Fruit fly (Drosophila melanogaster) whole organism, embryonic: ENCODE results near the gene CG13837.
A peak's percentile ranks its signal among the peaks of the same experiment; 100 is the strongest.

ENCODE experiments used
- Atf3 ChIP-seq: fragments of 200-800 bp; sonication (Bioruptor generic); optimal IDR thresholded peaks from 3 replicates; lab custom pipeline; 2016; ENCODE audit warnings: missing biosample characterization, missing genetic modification characterization
- CG10366 ChIP-seq: fragments of 200-800 bp; sonication (Bioruptor generic); IDR thresholded peaks from 2 replicates; pipeline ENCODE4 v1.3.6; 2022; ENCODE audit warnings: missing biosample characterization, missing genetic modification characterization
- CG11247 ChIP-seq: fragments of 200-800 bp; sonication (Bioruptor generic); IDR thresholded peaks from 2 replicates; pipeline ENCODE4 v1.3.6; 2022; ENCODE audit warnings: missing biosample characterization, missing genetic modification characterization
- CG11695 ChIP-seq: fragments of 200-800 bp; sonication (Bioruptor generic); IDR thresholded peaks from 3 replicates; pipeline ENCODE4 v1.3.6; 2022; ENCODE audit warnings: missing biosample characterization, missing genetic modification characterization
- CG12155 ChIP-seq: fragments of 200-800 bp; sonication (Bioruptor generic); optimal IDR thresholded peaks from 3 replicates; lab custom pipeline; 2016; ENCODE audit warnings: missing biosample characterization, missing genetic modification characterization
- CG14667 ChIP-seq: fragments of 200-800 bp; sonication (Bioruptor generic); IDR thresholded peaks from 2 replicates; pipeline ENCODE4 v1.3.6; 2022; ENCODE audit warnings: missing biosample characterization, missing genetic modification characterization
- CG1792 ChIP-seq: fragments of 200-800 bp; sonication (Bioruptor generic); optimal IDR thresholded peaks from 2 replicates; lab custom pipeline; 2016; ENCODE audit warnings: missing biosample characterization, missing genetic modification characterization
- CG2202 ChIP-seq: fragments of 200-800 bp; sonication (Bioruptor generic); optimal IDR thresholded peaks from 2 replicates; lab custom pipeline; 2018; ENCODE audit warnings: missing biosample characterization, mild to moderate bottlenecking, missing genetic modification characterization
- CG2678 ChIP-seq: fragments of 200-800 bp; sonication (Bioruptor generic); optimal IDR thresholded peaks from 3 replicates; lab custom pipeline; 2019; ENCODE audit warnings: missing biosample characterization, mild to moderate bottlenecking, missing genetic modification characterization, moderate library complexity
- CG30403 ChIP-seq: fragments of 200-800 bp; sonication (Bioruptor generic); optimal IDR thresholded peaks from 3 replicates; lab custom pipeline; 2016; ENCODE audit warnings: missing biosample characterization, missing genetic modification characterization
- CG32532 ChIP-seq: fragments of 200-800 bp; sonication (Bioruptor generic); IDR thresholded peaks from 2 replicates; pipeline ENCODE4 v1.3.6; 2022; ENCODE audit warnings: missing biosample characterization, missing genetic modification characterization
- CG34376 ChIP-seq: fragments of 200-800 bp; sonication (Bioruptor generic); optimal IDR thresholded peaks from 2 replicates; lab custom pipeline; 2018; ENCODE audit warnings: missing biosample characterization, mild to moderate bottlenecking, missing genetic modification characterization
- CG4424 ChIP-seq: fragments of 200-800 bp; sonication (Bioruptor generic); optimal IDR thresholded peaks from 3 replicates; lab custom pipeline; 2016; ENCODE audit warnings: missing biosample characterization, missing genetic modification characterization
- CG6272 ChIP-seq: fragments of 200-800 bp; sonication (Bioruptor generic); IDR thresholded peaks from 2 replicates; pipeline ENCODE4 v1.3.6; 2022; ENCODE audit warnings: missing biosample characterization, missing genetic modification characterization
- CG6689 ChIP-seq: fragments of 200-800 bp; sonication (Bioruptor generic); IDR thresholded peaks from 2 replicates; pipeline ENCODE4 v1.3.6; 2022; ENCODE audit warnings: missing biosample characterization, missing genetic modification characterization
- CG7372 ChIP-seq: fragments of 200-800 bp; sonication (Bioruptor generic); IDR thresholded peaks from 2 replicates; pipeline ENCODE4 v1.3.6; 2022; ENCODE audit warnings: missing biosample characterization, missing genetic modification characterization
- CG8290 ChIP-seq, 3 experiments: fragments of 200-800 bp; sonication (Bioruptor generic); optimal IDR thresholded peaks; 2 replicates each; lab custom pipeline; 2016 to 2019; ENCODE audit warnings: missing biosample characterization in 3 of 3, missing genetic modification characterization in 3 of 3, mild to moderate bottlenecking in 2 of 3, moderate library complexity in 1 of 3
- CG9876 ChIP-seq: fragments of 200-800 bp; sonication (Bioruptor generic); optimal IDR thresholded peaks from 2 replicates; lab custom pipeline; 2016; ENCODE audit warnings: missing biosample characterization, missing genetic modification characterization
- Deaf1 ChIP-seq: fragments of 200-800 bp; optimal IDR thresholded peaks from 3 replicates; lab custom pipeline; 2019; ENCODE audit warnings: missing biosample characterization, mild to moderate bottlenecking, missing genetic modification characterization, moderate library complexity
- Dfd ChIP-seq, 2 experiments: fragments of >200 bp; optimal IDR thresholded peaks; 2 replicates each; lab custom pipeline; 2017; ENCODE audit warnings: missing biosample characterization in 2 of 2, missing genetic modification characterization in 2 of 2
- Dip2 ChIP-seq: fragments of 200-800 bp; sonication (Bioruptor generic); IDR thresholded peaks from 2 replicates; pipeline ENCODE4 v1.3.6; 2022; ENCODE audit warnings: missing biosample characterization, missing genetic modification characterization
- E2f2 ChIP-seq: fragments of 200-800 bp; sonication (Bioruptor generic); IDR thresholded peaks from 2 replicates; pipeline ENCODE4 v1.3.6; 2022; ENCODE audit warnings: missing biosample characterization, missing genetic modification characterization
- Ets65A ChIP-seq: fragments of 200-800 bp; sonication (Bioruptor generic); peaks from one replicate; lab custom pipeline; 2016; ENCODE audit warnings: missing biosample characterization, missing genetic modification characterization
- HLH3B ChIP-seq: fragments of 200-800 bp; sonication (Bioruptor generic); IDR thresholded peaks from 2 replicates; pipeline ENCODE4 v1.3.6; 2022; ENCODE audit warnings: missing biosample characterization, missing genetic modification characterization
- HLH54F ChIP-seq: fragments of 200-800 bp; sonication (Bioruptor generic); optimal IDR thresholded peaks from 3 replicates; lab custom pipeline; 2016; ENCODE audit warnings: missing biosample characterization, missing genetic modification characterization
- HmgD ChIP-seq: fragments of 200-800 bp; sonication (Bioruptor generic); optimal IDR thresholded peaks from 3 replicates; lab custom pipeline; 2016; ENCODE audit warnings: missing biosample characterization, missing genetic modification characterization
- Jarid2 ChIP-seq: fragments of 200-800 bp; sonication (Bioruptor generic); optimal IDR thresholded peaks from 3 replicates; lab custom pipeline; 2017; ENCODE audit warnings: mild to moderate bottlenecking, missing biosample characterization, missing genetic modification reagents, missing genetic modification characterization
- Lhr ChIP-seq: fragments of 200-800 bp; sonication (Bioruptor generic); optimal IDR thresholded peaks from 3 replicates; lab custom pipeline; 2017; ENCODE audit warnings: mild to moderate bottlenecking, missing biosample characterization, missing genetic modification reagents, missing genetic modification characterization
- Mes4 ChIP-seq: fragments of 200-800 bp; sonication (Bioruptor generic); optimal IDR thresholded peaks from 2 replicates; lab custom pipeline; 2016; ENCODE audit warnings: missing biosample characterization, missing genetic modification characterization
- Neu2 ChIP-seq: fragments of 200-800 bp; sonication (Bioruptor generic); optimal IDR thresholded peaks from 3 replicates; lab custom pipeline; 2016; ENCODE audit warnings: missing biosample characterization, missing genetic modification characterization, borderline replicate concordance
- PHDP ChIP-seq: fragments of 200-800 bp; sonication (Bioruptor generic); optimal IDR thresholded peaks from 3 replicates; lab custom pipeline; 2018; ENCODE audit warnings: missing biosample characterization, mild to moderate bottlenecking, missing genetic modification characterization, moderate library complexity
- Sox100B ChIP-seq: fragments of 200-800 bp; sonication (Bioruptor generic); optimal IDR thresholded peaks from 3 replicates; lab custom pipeline; 2018; ENCODE audit warnings: missing biosample characterization, mild to moderate bottlenecking, missing genetic modification characterization
- Sry-δ ChIP-seq: fragments of 200-800 bp; sonication (Bioruptor generic); optimal IDR thresholded peaks from 2 replicates; lab custom pipeline; 2016; ENCODE audit warnings: missing biosample characterization, missing genetic modification characterization
- ara ChIP-seq: fragments of 200-800 bp; sonication (Bioruptor generic); IDR thresholded peaks from 2 replicates; pipeline ENCODE4 v1.3.6; 2022; ENCODE audit warnings: missing biosample characterization, missing genetic modification characterization
- cato ChIP-seq: fragments of 200-800 bp; sonication (Bioruptor generic); optimal IDR thresholded peaks from 2 replicates; lab custom pipeline; 2016; ENCODE audit warnings: missing biosample characterization, missing genetic modification characterization, borderline replicate concordance
- chif ChIP-seq, 2 experiments: fragments of 200-800 bp; sonication (Bioruptor generic); optimal IDR thresholded peaks; 3 replicates each; lab custom pipeline; 2016; ENCODE audit warnings: missing biosample characterization in 2 of 2, missing genetic modification characterization in 2 of 2
- ci ChIP-seq: fragments of 200-800 bp; sonication (Bioruptor generic); IDR thresholded peaks from 3 replicates; pipeline ENCODE4 v1.3.6; 2022; ENCODE audit warnings: missing biosample characterization, missing genetic modification characterization
- danr ChIP-seq: fragments of 200-800 bp; sonication (Bioruptor generic); IDR thresholded peaks from 2 replicates; pipeline ENCODE4 v1.3.6; 2022; ENCODE audit warnings: missing biosample characterization, missing genetic modification characterization
- dysf ChIP-seq: fragments of 200-800 bp; sonication (Bioruptor generic); IDR thresholded peaks from 3 replicates; pipeline ENCODE4 v1.3.6; 2022; ENCODE audit warnings: missing biosample characterization, missing genetic modification characterization
- hbn ChIP-seq: fragments of 200-800 bp; sonication (Bioruptor generic); IDR thresholded peaks from 2 replicates; pipeline ENCODE4 v1.3.6; 2022; ENCODE audit warnings: missing biosample characterization, missing genetic modification characterization; ENCODE audit not compliant: partially characterized antibody
- klu ChIP-seq: fragments of 200-800 bp; sonication (Bioruptor generic); IDR thresholded peaks from 2 replicates; pipeline ENCODE4 v1.3.6; 2022; ENCODE audit warnings: missing biosample characterization, missing genetic modification characterization
- kni ChIP-seq: fragments of 200-800 bp; sonication (Bioruptor generic); optimal IDR thresholded peaks from 3 replicates; lab custom pipeline; 2017; ENCODE audit warnings: mild to moderate bottlenecking, missing biosample characterization, missing genetic modification reagents, missing genetic modification characterization
- lmd ChIP-seq: fragments of 200-800 bp; sonication (Bioruptor generic); IDR thresholded peaks from 2 replicates; pipeline ENCODE4 v1.3.6; 2022; ENCODE audit warnings: missing biosample characterization, missing genetic modification characterization
- row ChIP-seq: fragments of 200-800 bp; sonication (Bioruptor generic); IDR thresholded peaks from 3 replicates; pipeline ENCODE4 v1.3.6; 2022; ENCODE audit warnings: missing biosample characterization, missing genetic modification characterization
- shn ChIP-seq: fragments of 200-800 bp; sonication (Bioruptor generic); optimal IDR thresholded peaks from 3 replicates; lab custom pipeline; 2016; ENCODE audit warnings: missing biosample characterization, missing genetic modification characterization
- so ChIP-seq: fragments of 200-800 bp; sonication (Bioruptor generic); IDR thresholded peaks from 3 replicates; pipeline ENCODE4 v1.3.6; 2022; ENCODE audit warnings: missing biosample characterization, missing genetic modification characterization
- stc ChIP-seq: fragments of 200-800 bp; sonication (Bioruptor generic); IDR thresholded peaks from 2 replicates; pipeline ENCODE4 v1.3.6; 2022; ENCODE audit warnings: missing biosample characterization, missing genetic modification characterization
- tin ChIP-seq: fragments of 200-800 bp; sonication (Bioruptor generic); optimal IDR thresholded peaks from 3 replicates; lab custom pipeline; 2016; ENCODE audit warnings: missing biosample characterization, missing genetic modification characterization
- vvl ChIP-seq: fragments of 200-800 bp; sonication (Bioruptor generic); IDR thresholded peaks from 2 replicates; pipeline ENCODE4 v1.3.6; 2022; ENCODE audit warnings: missing biosample characterization, missing genetic modification characterization
- wdn ChIP-seq: fragments of 200-800 bp; sonication (Bioruptor generic); IDR thresholded peaks from 2 replicates; pipeline ENCODE4 v1.3.6; 2022; ENCODE audit warnings: missing biosample characterization, missing genetic modification characterization
- zf30C ChIP-seq: fragments of 200-800 bp; sonication (Bioruptor generic); optimal IDR thresholded peaks from 3 replicates; lab custom pipeline; 2018; ENCODE audit warnings: missing biosample characterization, mild to moderate bottlenecking, missing genetic modification characterization

CG13837 gene

dm6 chr3R:23048690-23049118, 4.9 kb downstream of the CG13837 start (continued):
- peak; percentile 57 for TF ChIP-seq zf30C (GFP tag; lab: Kevin White, UChicago)
- TF ChIP-seq chif (GFP tag; optimal IDR thresholded peaks at IDR 0.05; lab: Kevin White, UChicago): peak; percentile 15 to 49
- TF ChIP-seq CG4424 (GFP tag; lab: Kevin White, UChicago): peak; percentile 73
- TF ChIP-seq CG30403 (GFP tag; lab: Kevin White, UChicago): peak; percentile 82
- TF ChIP-seq so (GFP tag; lab: Robert Waterston, UW): peak; percentile 57; the same call in 1 of the 3 replicates
- peak; percentile 60; the same call in 1 of the 2 replicates for TF ChIP-seq ara (GFP tag; lab: Robert Waterston, UW)
- TF ChIP-seq CG2202 (tag; lab: Kevin White, UChicago): peak; percentile 34
- TF ChIP-seq Jarid2 (GFP tag; lab: Kevin White, UChicago): peak; percentile 3
- TF ChIP-seq CG10366 (GFP tag; lab: Robert Waterston, UW): peak; percentile 33; the same call in 1 of the 2 replicates
- no peak for TF ChIP-seq HmgD (GFP tag; lab: Kevin White, UChicago)
- no peak for TF ChIP-seq Dfd (GFP tag; optimal IDR thresholded peaks at IDR 0.05; lab: Kevin White, UChicago)
- TF ChIP-seq HLH3B (GFP tag; lab: Robert Waterston, UW): peak; percentile 59; the same call in 1 of the 2 replicates
- no peak for TF ChIP-seq Dip2 (GFP tag; lab: Robert Waterston, UW)
- TF ChIP-seq CG6272: no peak; the same call in 1 of the 2 replicates
- peak; percentile 38 for TF ChIP-seq Lhr (GFP tag; lab: Kevin White, UChicago)
- TF ChIP-seq dysf: peak; percentile 86
- peak; percentile 78; the same call in 2 of the 3 replicates for TF ChIP-seq CG11695 (GFP tag; lab: Robert Waterston, UW)
- TF ChIP-seq wdn (GFP tag; lab: Robert Waterston, UW): 0 out of 2 replicates have a peak, but pooled peaks have one; percentile 36
- peak; percentile 95 for TF ChIP-seq Ets65A (GFP tag; lab: Kevin White, UChicago)
- TF ChIP-seq stc (GFP tag; lab: Robert Waterston, UW): no peak; the same call in none of the 2 replicates
- peak; percentile 73 for TF ChIP-seq CG6689 (GFP tag; lab: Robert Waterston, UW)
- peak; percentile 57 for TF ChIP-seq Deaf1 (tag; lab: Kevin White, UChicago)
- TF ChIP-seq HLH54F (GFP tag; lab: Kevin White, UChicago): peak; percentile 17
- peak; percentile 16 for TF ChIP-seq CG1792 (GFP tag; lab: Kevin White, UChicago)
- TF ChIP-seq CG34376 (GFP tag; lab: Kevin White, UChicago): peak; percentile 34
- peak; percentile 36; the same call in 1 of the 2 replicates for TF ChIP-seq danr (GFP tag; lab: Robert Waterston, UW)
- peak; percentile 21 for TF ChIP-seq Mes4
- no peak for TF ChIP-seq Neu2 (GFP tag; lab: Kevin White, UChicago)
- peak; percentile 89 for TF ChIP-seq row (GFP tag; lab: Robert Waterston, UW)
- TF ChIP-seq kni (GFP tag; lab: Kevin White, UChicago): peak; percentile 46
- no peak for TF ChIP-seq CG9876 (GFP tag; lab: Kevin White, UChicago)
- TF ChIP-seq cato: peak; percentile 52
- peak; percentile 35; the same call in 1 of the 2 replicates for TF ChIP-seq klu
- peak; percentile 59; the same call in 1 of the 2 replicates for TF ChIP-seq E2f2 (GFP tag; lab: Robert Waterston, UW)
- TF ChIP-seq Atf3: peak; percentile 25
- TF ChIP-seq CG8290 (GFP tag; optimal IDR thresholded peaks at IDR 0.05; lab: Kevin White, UChicago): peak; percentile 48
- no peak for TF ChIP-seq CG8290 (tag; optimal IDR thresholded peaks at IDR 0.05; lab: Kevin White, UChicago)
- TF ChIP-seq PHDP (tag; lab: Kevin White, UChicago): peak; percentile 80
- peak; percentile 66 for TF ChIP-seq tin
- TF ChIP-seq Sry-δ (GFP tag; lab: Kevin White, UChicago): no peak
- TF ChIP-seq CG12155: peak; percentile 37
- no peak for TF ChIP-seq shn (GFP tag; lab: Kevin White, UChicago)
- no peak for TF ChIP-seq hbn
- TF ChIP-seq CG7372 (GFP tag; lab: Robert Waterston, UW): peak; percentile 63
- peak; percentile 43; the same call in 1 of the 2 replicates for TF ChIP-seq CG14667
- peak; percentile 91 for TF ChIP-seq lmd (GFP tag; lab: Robert Waterston, UW)
- peak; percentile 88 for TF ChIP-seq CG2678 (tag; lab: Kevin White, UChicago)
- TF ChIP-seq ci (GFP tag; lab: Robert Waterston, UW): peak; percentile 65
- TF ChIP-seq Sox100B (GFP tag; lab: Kevin White, UChicago): peak; percentile 85
- peak; percentile 79 for TF ChIP-seq vvl (GFP tag; lab: Robert Waterston, UW)
- TF ChIP-seq CG11247: 0 out of 2 replicates have a peak, but pooled peaks have one; percentile 12
- peak; percentile 60 for TF ChIP-seq CG32532 (GFP tag; lab: Robert Waterston, UW)
